Worm (Caenorhabditis elegans) whole organism, late embryonic: ENCODE measurements around the gene C32D5.8.

Experiments
- C08G9.2 ChIP-seq: sonication (generic microtip); optimal IDR thresholded peaks from 2 replicates; lab custom pipeline; 2016; ENCODE audit warnings: mild to moderate bottlenecking, missing genetic modification characterization, moderate library complexity, missing compliant biosample characterization
- ceh-19 ChIP-seq: fragments of 200-800 bp; sonication (Bioruptor generic); optimal IDR thresholded peaks from 2 replicates; lab custom pipeline; 2018; ENCODE audit warnings: mild to moderate bottlenecking, missing genetic modification characterization, missing compliant biosample characterization
- ceh-22 ChIP-seq: sonication (generic microtip); optimal IDR thresholded peaks from 2 replicates; lab custom pipeline; 2017; ENCODE audit warnings: missing biosample characterization, missing genetic modification characterization
- ceh-30 ChIP-seq: fragments of 150-350 bp; optimal IDR thresholded peaks from 2 replicates; lab custom pipeline; 2014; ENCODE audit warnings: missing biosample characterization, missing genetic modification characterization
- ceh-45 ChIP-seq: fragments of 200-800 bp; sonication (Bioruptor generic); IDR thresholded peaks from 2 replicates; pipeline ENCODE4 v1.3.6; 2022; ENCODE audit warnings: missing genetic modification reagents, missing genetic modification characterization, missing compliant biosample characterization
- che-1 ChIP-seq: sonication (generic microtip); optimal IDR thresholded peaks from 2 replicates; lab custom pipeline; 2016; ENCODE audit warnings: mild to moderate bottlenecking, missing genetic modification characterization, missing compliant biosample characterization
- elt-4 ChIP-seq: sonication (generic microtip); optimal IDR thresholded peaks from 2 replicates; lab custom pipeline; 2016; ENCODE audit warnings: missing genetic modification characterization, missing compliant biosample characterization
- hlh-30 ChIP-seq: sonication (generic microtip); optimal IDR thresholded peaks from 2 replicates; lab custom pipeline; 2017; ENCODE audit warnings: antibody characterized with exemption, missing genetic modification characterization, missing compliant biosample characterization; ENCODE audit not compliant: insufficient read depth
- hlh-8 ChIP-seq: sonication (generic microtip); optimal IDR thresholded peaks from 2 replicates; lab custom pipeline; 2016; ENCODE audit warnings: missing genotype, missing genetic modification characterization, missing compliant biosample characterization
- lim-6 ChIP-seq: sonication (generic microtip); optimal IDR thresholded peaks from 2 replicates; lab custom pipeline; 2016; ENCODE audit warnings: missing genetic modification characterization, missing compliant biosample characterization
- nfya-1 ChIP-seq: sonication (generic microtip); optimal IDR thresholded peaks from 2 replicates; lab custom pipeline; 2017; ENCODE audit warnings: missing genetic modification characterization, mild to moderate bottlenecking, missing compliant biosample characterization, antibody characterized with exemption, moderate library complexity
- nhr-11 ChIP-seq: fragments of 150-350 bp; optimal IDR thresholded peaks from 2 replicates; lab custom pipeline; 2014; ENCODE audit warnings: missing biosample characterization, missing genetic modification characterization
- unc-3 ChIP-seq, 2 experiments: fragments of 200-800 bp in 1 of 2; sonication (Bioruptor generic) in 1 of 2; sonication (generic microtip) in 1 of 2; conservative IDR thresholded peaks in 1 of 2; optimal IDR thresholded peaks in 1 of 2; 2 replicates each; pipeline versions ENCODE4 v1.3.6 to Lab custom; 2016 to 2022; ENCODE audit warnings: missing compliant biosample characterization in 2 of 2, missing genetic modification characterization in 2 of 2, missing genetic modification reagents in 1 of 2
- unc-42 ChIP-seq: sonication (generic microtip); optimal IDR thresholded peaks from 2 replicates; lab custom pipeline; 2016; ENCODE audit warnings: missing genotype, missing genetic modification characterization, missing compliant biosample characterization

The C32D5.8 gene

DNA sequence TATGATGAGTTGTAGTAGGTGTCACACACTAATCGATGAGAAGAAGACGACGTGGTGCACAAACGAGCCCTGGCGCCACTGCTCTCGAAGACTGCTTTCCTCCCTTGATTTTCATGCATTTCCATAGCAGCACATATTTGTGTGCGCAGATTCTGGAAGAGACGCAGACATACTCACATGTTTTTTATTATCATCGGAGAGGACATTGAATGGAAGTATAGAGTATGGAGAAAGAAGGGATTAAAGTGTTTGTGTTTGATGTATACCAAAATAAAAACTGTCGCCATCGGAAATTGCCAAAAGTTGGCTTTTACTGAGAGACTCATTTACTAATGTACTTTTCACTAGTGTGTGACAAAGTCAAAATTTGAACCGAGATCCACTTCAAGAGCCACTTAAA, 51.5 kb downstream of the C32D5.8 start, which contains the start of gene mps-1:
TSS of gene mps-1 (minus strand) at position 101 of the 400 bp plus-strand sequence.
- no peak for TF ChIP-seq ceh-19 (GFP tag; lab: Kevin White, UChicago)
- no peak for TF ChIP-seq che-1 (tag; lab: Kevin White, UChicago)
- TF ChIP-seq lim-6 (tag; lab: Kevin White, UChicago) = no peak
- TF ChIP-seq nfya-1 (tag; lab: Kevin White, UChicago) = no peak
- TF ChIP-seq nhr-11 = no peak
- TF ChIP-seq hlh-8 (tag; lab: Kevin White, UChicago) = no peak
- no peak for TF ChIP-seq elt-4 (tag; lab: Kevin White, UChicago)
- TF ChIP-seq unc-3 (GFP tag; conservative IDR thresholded peaks at IDR 0.05; lab: Robert Waterston, UW) = no peak
- TF ChIP-seq unc-3 (tag; optimal IDR thresholded peaks at IDR 0.05; lab: Kevin White, UChicago) = no peak
- TF ChIP-seq ceh-22 (tag; lab: Kevin White, UChicago) = no peak
- no peak for TF ChIP-seq hlh-30 (tag; lab: Kevin White, UChicago)
- no peak for TF ChIP-seq unc-42 (tag; lab: Kevin White, UChicago)
- TF ChIP-seq C08G9.2 (tag; lab: Kevin White, UChicago) = no peak
- no peak for TF ChIP-seq ceh-30 (tag; lab: Kevin White, UChicago)
- TF ChIP-seq ceh-45 (GFP tag; lab: Robert Waterston, UW) = no peak
- TF ChIP-seq, all 69 proteins: peak for 0
